Worm (Caenorhabditis elegans) whole organism, young adult: ENCODE measurements around the gene dhc-4.

Source experiments
- B0019.2 ChIP-seq: fragments of 200-800 bp; sonication (Bioruptor generic); conservative IDR thresholded peaks from 2 replicates; pipeline ENCODE4 v1.3.6; 2022; ENCODE audit warnings: missing genetic modification reagents, missing genetic modification characterization, missing compliant biosample characterization
- B0336.3 ChIP-seq: fragments of 200-800 bp; sonication (Bioruptor generic); IDR thresholded peaks from 2 replicates; pipeline ENCODE4 v1.3.6; 2022; ENCODE audit warnings: missing genetic modification characterization, missing compliant biosample characterization
- C17E4.6 ChIP-seq: fragments of 200-800 bp; sonication (Bioruptor generic); IDR thresholded peaks from 2 replicates; pipeline ENCODE4 v1.3.6; 2022; ENCODE audit warnings: missing genetic modification reagents, missing genetic modification characterization, missing compliant biosample characterization
- D2030.7 ChIP-seq: fragments of 200-800 bp; sonication (Bioruptor generic); IDR thresholded peaks from 2 replicates; pipeline ENCODE4 v1.3.6; 2022; ENCODE audit warnings: missing genetic modification reagents, missing genetic modification characterization, missing compliant biosample characterization
- F23B12.7 ChIP-seq: sonication (generic microtip); optimal IDR thresholded peaks from 2 replicates; lab custom pipeline; 2017; ENCODE audit warnings: missing genetic modification characterization, mild to moderate bottlenecking, missing compliant biosample characterization, antibody characterized with exemption, moderate library complexity; ENCODE audit not compliant: insufficient read depth
- F33H1.4 ChIP-seq: fragments of 200-800 bp; sonication (Bioruptor generic); IDR thresholded peaks from 2 replicates; pipeline ENCODE4 v1.3.6; 2022; ENCODE audit warnings: missing genetic modification reagents, missing genetic modification characterization, missing compliant biosample characterization
- F49E8.2 ChIP-seq: sonication (generic microtip); optimal IDR thresholded peaks from 3 replicates; lab custom pipeline; 2017; ENCODE audit warnings: missing genetic modification characterization, mild to moderate bottlenecking, missing compliant biosample characterization, antibody characterized with exemption, moderate library complexity; ENCODE audit not compliant: insufficient read depth
- F57A8.1 ChIP-seq: fragments of 200-800 bp; sonication (Bioruptor generic); optimal IDR thresholded peaks from 2 replicates; lab custom pipeline; 2018; ENCODE audit warnings: mild to moderate bottlenecking, missing genetic modification characterization, moderate library complexity, missing compliant biosample characterization
- Y79H2A.3 ChIP-seq: fragments of 200-800 bp; sonication (Bioruptor generic); conservative IDR thresholded peaks from 2 replicates; pipeline ENCODE4 v1.3.6; 2022; ENCODE audit warnings: missing genetic modification reagents, missing genetic modification characterization, missing compliant biosample characterization
- Y95B8A.8 ChIP-seq: fragments of 200-800 bp; sonication (Bioruptor generic); IDR thresholded peaks from 2 replicates; pipeline ENCODE4 v1.3.6; 2022; ENCODE audit warnings: missing genetic modification reagents, missing genetic modification characterization, missing compliant biosample characterization
- athp-1 ChIP-seq: sonication (generic microtip); optimal IDR thresholded peaks from 2 replicates; lab custom pipeline; 2017; ENCODE audit warnings: mild to moderate bottlenecking, missing genetic modification characterization, missing compliant biosample characterization
- attf-6 ChIP-seq: fragments of 200-800 bp; sonication (Bioruptor generic); IDR thresholded peaks from 2 replicates; pipeline ENCODE4 v1.3.6; 2022; ENCODE audit warnings: missing genetic modification reagents, missing genetic modification characterization, missing compliant biosample characterization
- cebp-1 ChIP-seq, 2 experiments: fragments of 200-800 bp in 1 of 2; sonication (Bioruptor generic) in 1 of 2; sonication (generic microtip) in 1 of 2; IDR thresholded peaks in 1 of 2; optimal IDR thresholded peaks in 1 of 2; 2 replicates each; pipeline versions ENCODE4 v1.3.6 to Lab custom; 2017 to 2022; ENCODE audit warnings: missing compliant biosample characterization in 2 of 2, missing genetic modification characterization in 2 of 2, mild to moderate bottlenecking in 1 of 2, missing genetic modification reagents in 1 of 2, moderate library complexity in 1 of 2
- ceh-100 ChIP-seq: fragments of 200-800 bp; sonication (Bioruptor generic); IDR thresholded peaks from 2 replicates; pipeline ENCODE4 v1.3.6; 2022; ENCODE audit warnings: missing genetic modification reagents, missing genetic modification characterization, missing compliant biosample characterization
- ceh-91 ChIP-seq: fragments of 200-800 bp; sonication (Bioruptor generic); IDR thresholded peaks from 2 replicates; pipeline ENCODE4 v1.3.6; 2022; ENCODE audit warnings: missing genetic modification reagents, missing genetic modification characterization, missing compliant biosample characterization
- dpff-1 ChIP-seq: sonication (generic microtip); optimal IDR thresholded peaks from 2 replicates; lab custom pipeline; 2017; ENCODE audit warnings: mild to moderate bottlenecking, missing genetic modification characterization, missing compliant biosample characterization
- efl-1 ChIP-seq: fragments of 150-350 bp; optimal IDR thresholded peaks from 2 replicates; lab custom pipeline; 2014; ENCODE audit warnings: missing biosample characterization, missing genetic modification reagents, missing genetic modification characterization
- ets-4 ChIP-seq: fragments of 200-800 bp; sonication (Bioruptor generic); optimal IDR thresholded peaks from 2 replicates; lab custom pipeline; 2018; ENCODE audit warnings: mild to moderate bottlenecking, missing genetic modification characterization, missing compliant biosample characterization
- hlh-26 ChIP-seq: fragments of 200-800 bp; sonication (Bioruptor generic); conservative IDR thresholded peaks from 2 replicates; pipeline ENCODE4 v1.3.6; 2022; ENCODE audit warnings: missing genetic modification reagents, missing genetic modification characterization, missing compliant biosample characterization
- hmg-1.2 ChIP-seq: fragments of 200-800 bp; sonication (Bioruptor generic); IDR thresholded peaks from 2 replicates; pipeline ENCODE4 v1.3.6; 2022; ENCODE audit warnings: missing genetic modification reagents, missing genetic modification characterization, missing compliant biosample characterization
- hsf-1 ChIP-seq: fragments of 200-800 bp; sonication (Bioruptor generic); IDR thresholded peaks from 2 replicates; pipeline ENCODE4 v1.3.6; 2022; ENCODE audit warnings: missing genetic modification reagents, missing genetic modification characterization, missing compliant biosample characterization
- lag-1 ChIP-seq: fragments of 200-800 bp; sonication (Bioruptor generic); IDR thresholded peaks from 2 replicates; pipeline ENCODE4 v1.3.6; 2022; ENCODE audit warnings: missing genetic modification reagents, missing genetic modification characterization, missing compliant biosample characterization
- lin-35 ChIP-seq, 3 experiments: fragments of 150-350 bp in 2 of 3; sonication (generic microtip) in 1 of 3; optimal IDR thresholded peaks; 2 replicates each; lab custom pipeline; 2014 to 2018; ENCODE audit warnings: missing biosample characterization in 3 of 3, missing genetic modification characterization in 3 of 3, missing genetic modification reagents in 3 of 3
- lin-54 ChIP-seq: fragments of 200-800 bp; sonication (Bioruptor generic); optimal IDR thresholded peaks from 2 replicates; lab custom pipeline; 2018; ENCODE audit warnings: mild to moderate bottlenecking, missing genetic modification characterization, missing compliant biosample characterization
- lir-1 ChIP-seq: fragments of 200-800 bp; sonication (Bioruptor generic); conservative IDR thresholded peaks from 2 replicates; pipeline ENCODE4 v1.3.6; 2022; ENCODE audit warnings: missing genetic modification reagents, missing genetic modification characterization, missing compliant biosample characterization
- lsl-1 ChIP-seq: fragments of 200-800 bp; sonication (Bioruptor generic); optimal IDR thresholded peaks from 2 replicates; lab custom pipeline; 2018; ENCODE audit warnings: mild to moderate bottlenecking, missing genetic modification characterization, moderate library complexity, missing compliant biosample characterization
- madf-6 ChIP-seq: fragments of 200-800 bp; sonication (Bioruptor generic); IDR thresholded peaks from 2 replicates; pipeline ENCODE4 v1.3.6; 2022; ENCODE audit warnings: missing genetic modification reagents, missing genetic modification characterization, missing compliant biosample characterization
- madf-8 ChIP-seq: fragments of 200-800 bp; sonication (Bioruptor generic); conservative IDR thresholded peaks from 2 replicates; pipeline ENCODE4 v1.3.6; 2022; ENCODE audit warnings: missing genetic modification reagents, missing genetic modification characterization, missing compliant biosample characterization
- mcd-1 ChIP-seq: fragments of 200-800 bp; sonication (Bioruptor generic); IDR thresholded peaks from 2 replicates; pipeline ENCODE4 v1.3.6; 2022; ENCODE audit warnings: missing genetic modification reagents, missing genetic modification characterization, missing compliant biosample characterization
- nfyb-1 ChIP-seq: fragments of 200-800 bp; sonication (Bioruptor generic); IDR thresholded peaks from 2 replicates; pipeline ENCODE4 v1.3.6; 2022; ENCODE audit warnings: missing genetic modification reagents, missing genetic modification characterization, missing compliant biosample characterization
- nhr-120 ChIP-seq: fragments of 200-800 bp; sonication (Bioruptor generic); IDR thresholded peaks from 2 replicates; pipeline ENCODE4 v1.3.6; 2022; ENCODE audit warnings: missing genetic modification characterization, missing compliant biosample characterization
- nhr-27 ChIP-seq: fragments of 200-800 bp; sonication (Bioruptor generic); optimal IDR thresholded peaks from 2 replicates; lab custom pipeline; 2018; ENCODE audit warnings: mild to moderate bottlenecking, missing genetic modification characterization, moderate library complexity, missing compliant biosample characterization
- pbrm-1 ChIP-seq: fragments of 200-800 bp; sonication (Bioruptor generic); IDR thresholded peaks from 2 replicates; pipeline ENCODE4 v1.3.6; 2022; ENCODE audit warnings: missing genetic modification reagents, missing genetic modification characterization, missing compliant biosample characterization
- pha-4 ChIP-seq: fragments of 150-350 bp; sonication (generic microtip); optimal IDR thresholded peaks from 2 replicates; lab custom pipeline; 2014; ENCODE audit warnings: missing biosample characterization, missing genetic modification reagents, missing genetic modification characterization
- rcor-1 ChIP-seq: fragments of 200-800 bp; sonication (Bioruptor generic); IDR thresholded peaks from 2 replicates; pipeline ENCODE4 v1.3.6; 2022; ENCODE audit warnings: missing genetic modification reagents, missing genetic modification characterization, missing compliant biosample characterization
- snpc-1.1 ChIP-seq: sonication (generic microtip); optimal IDR thresholded peaks from 2 replicates; lab custom pipeline; 2017; ENCODE audit warnings: missing genetic modification characterization, mild to moderate bottlenecking, missing compliant biosample characterization, antibody characterized with exemption, moderate library complexity, missing genotype, missing genetic modification reagents; ENCODE audit not compliant: insufficient read depth
- snpc-1.3 ChIP-seq: sonication (generic microtip); optimal IDR thresholded peaks from 2 replicates; lab custom pipeline; 2017; ENCODE audit warnings: missing genetic modification characterization, mild to moderate bottlenecking, missing compliant biosample characterization, antibody characterized with exemption, moderate library complexity, missing genotype, missing genetic modification reagents; ENCODE audit not compliant: insufficient read depth
- snpc-3.4 ChIP-seq: sonication (generic microtip); optimal IDR thresholded peaks from 2 replicates; lab custom pipeline; 2017; ENCODE audit warnings: missing genetic modification characterization, mild to moderate bottlenecking, missing compliant biosample characterization, antibody characterized with exemption, moderate library complexity, missing genotype, missing genetic modification reagents
- snpc-4 ChIP-seq, 5 experiments: fragments of 150-350 bp in 1 of 5; sonication (generic microtip) in 4 of 5; optimal IDR thresholded peaks; 2 replicates each; lab custom pipeline; 2014 to 2018; ENCODE audit warnings: missing genetic modification characterization in 5 of 5, missing biosample characterization in 3 of 5, antibody characterized with exemption in 2 of 5, mild to moderate bottlenecking in 2 of 5, missing compliant biosample characterization in 2 of 5, missing genotype in 2 of 5, moderate library complexity in 2 of 5, missing genetic modification reagents in 1 of 5
- tbp1 ChIP-seq: fragments of 200-800 bp; sonication (Bioruptor generic); optimal IDR thresholded peaks from 2 replicates; lab custom pipeline; 2018; ENCODE audit warnings: mild to moderate bottlenecking, missing genetic modification characterization, missing compliant biosample characterization
- xnd-1 ChIP-seq: sonication (generic microtip); optimal IDR thresholded peaks from 2 replicates; lab custom pipeline; 2016; ENCODE audit warnings: missing genotype, missing genetic modification reagents, missing genetic modification characterization, missing compliant biosample characterization
- ztf-18 ChIP-seq: sonication (generic microtip); optimal IDR thresholded peaks from 2 replicates; lab custom pipeline; 2016; ENCODE audit warnings: missing genotype, mild to moderate bottlenecking, missing genetic modification characterization, missing compliant biosample characterization
- ztf-22 ChIP-seq: fragments of 200-800 bp; sonication (Bioruptor generic); optimal IDR thresholded peaks from 2 replicates; lab custom pipeline; 2018; ENCODE audit warnings: mild to moderate bottlenecking, missing genetic modification characterization, moderate library complexity, missing compliant biosample characterization
- ztf-28 ChIP-seq: fragments of 200-800 bp; sonication (Bioruptor generic); IDR thresholded peaks from 2 replicates; pipeline ENCODE4 v1.3.6; 2022; ENCODE audit warnings: missing genetic modification reagents, missing genetic modification characterization, missing compliant biosample characterization

dhc-4 gene

DNA sequence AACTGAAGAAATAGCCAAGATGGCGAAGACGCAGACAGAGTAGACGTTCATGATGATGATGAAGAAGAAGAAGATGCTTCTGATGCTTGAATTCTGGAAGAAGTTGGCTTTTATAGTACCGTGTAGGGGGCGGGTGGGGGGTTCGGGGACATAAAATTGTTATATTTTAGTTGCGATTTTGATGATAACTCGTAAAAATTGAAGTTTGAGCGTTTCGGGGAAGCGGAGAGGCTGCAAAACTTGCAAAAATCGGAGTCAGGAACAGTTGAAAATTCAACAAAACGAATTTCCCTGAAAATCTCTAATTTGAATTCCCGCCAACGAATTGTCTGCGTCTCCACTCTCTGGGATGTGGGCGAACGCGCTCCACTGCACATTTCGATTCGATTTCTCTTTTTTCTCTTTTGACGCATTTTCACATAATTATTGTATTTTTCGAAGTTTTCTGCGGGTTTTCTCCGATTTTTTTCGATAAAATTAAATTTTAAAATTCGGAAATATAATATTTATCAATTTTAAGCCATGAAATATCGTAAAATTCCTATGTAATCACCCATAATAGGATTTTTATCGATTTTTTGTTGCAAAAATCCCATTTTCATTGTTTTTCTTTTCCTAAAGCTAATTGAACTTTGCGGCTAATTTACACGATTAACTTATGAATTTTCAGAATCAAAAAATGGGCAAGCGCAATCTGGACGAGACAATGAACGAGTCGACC, 38.0 kb downstream of the dhc-4 start, which contains the start of the genes fipr-17 and Y48A6B.3:
TSS of gene fipr-17 (minus strand) at position 51 of the 721 bp plus-strand sequence.
TSS of gene Y48A6B.3 (plus strand) at position 671 of the 721 bp plus-strand sequence.
- peak; percentile 62 for TF ChIP-seq pha-4 (tag; lab: Kevin White, UChicago)
- TF ChIP-seq madf-8 (GFP tag; lab: Robert Waterston, UW), result peak; percentile 60
- TF ChIP-seq B0019.2 (GFP tag; lab: Robert Waterston, UW), result peak; percentile 78
- TF ChIP-seq pbrm-1 (GFP tag; lab: Robert Waterston, UW), result peak; percentile 46; the same call in 1 of the 2 replicates
- 0 out of 2 replicates have a peak, but pooled peaks have one; percentile 16 for TF ChIP-seq attf-6 (GFP tag; lab: Robert Waterston, UW)
- TF ChIP-seq rcor-1 (GFP tag; lab: Robert Waterston, UW), result peak; percentile 56
- peak; percentile 93 for TF ChIP-seq F23B12.7
- peak; percentile 80 for TF ChIP-seq lsl-1 (GFP tag; lab: Kevin White, UChicago)
- TF ChIP-seq ztf-22 (GFP tag; lab: Kevin White, UChicago), result no peak
- peak; percentile 37 to 96 (median 70) for TF ChIP-seq lin-35 (GFP tag; optimal IDR thresholded peaks at IDR 0.05; lab: Kevin White, UChicago)
- no peak for TF ChIP-seq C17E4.6 (GFP tag; lab: Robert Waterston, UW)
- peak; percentile 65; the same call in 1 of the 2 replicates for TF ChIP-seq hsf-1 (GFP tag; lab: Robert Waterston, UW)
- peak; percentile 98 for TF ChIP-seq lin-54 (GFP tag; lab: Kevin White, UChicago)
- TF ChIP-seq Y79H2A.3 (GFP tag; lab: Robert Waterston, UW), result no peak
- TF ChIP-seq lir-1 (GFP tag; lab: Robert Waterston, UW), result 0 out of 2 replicates have a peak, but pooled peaks have one; percentile 13
- TF ChIP-seq nhr-120 (GFP tag; lab: Robert Waterston, UW), result no peak
- 0 out of 2 replicates have a peak, but pooled peaks have one; percentile 42 for TF ChIP-seq nfyb-1 (GFP tag; lab: Robert Waterston, UW)
- TF ChIP-seq cebp-1 (GFP tag; IDR thresholded peaks at IDR 0.05; lab: Robert Waterston, UW), result no peak
- peak; percentile 62 for TF ChIP-seq cebp-1 (tag; optimal IDR thresholded peaks at IDR 0.05; lab: Kevin White, UChicago)
- peak; percentile 23 for TF ChIP-seq snpc-1.3 (tag; lab: Kevin White, UChicago)
- TF ChIP-seq nhr-27 (tag; lab: Kevin White, UChicago), result no peak
- no peak for TF ChIP-seq F57A8.1 (GFP tag; lab: Kevin White, UChicago)
- peak; percentile 21 for TF ChIP-seq athp-1
- TF ChIP-seq mcd-1 (GFP tag; lab: Robert Waterston, UW), result peak; percentile 97
- peak; percentile 42; the same call in 1 of the 2 replicates for TF ChIP-seq ceh-91 (GFP tag; lab: Robert Waterston, UW)
- TF ChIP-seq hmg-1.2, result peak; percentile 67
- peak; percentile 69 for TF ChIP-seq snpc-3.4
- TF ChIP-seq dpff-1 (tag; lab: Kevin White, UChicago), result no peak
- TF ChIP-seq Y95B8A.8 (GFP tag; lab: Robert Waterston, UW), result no peak
- TF ChIP-seq ztf-28 (GFP tag; lab: Robert Waterston, UW), result 0 out of 2 replicates have a peak, but pooled peaks have one; percentile 43
- peak; percentile 87 for TF ChIP-seq D2030.7 (GFP tag; lab: Robert Waterston, UW)
- peak; percentile 65 for TF ChIP-seq tbp1 (GFP tag; lab: Kevin White, UChicago)
- TF ChIP-seq F49E8.2 (tag; lab: Kevin White, UChicago), result peak; percentile 69
- TF ChIP-seq ets-4 (GFP tag; lab: Kevin White, UChicago), result no peak
- TF ChIP-seq snpc-1.1 (tag; lab: Kevin White, UChicago), result peak; percentile 58
- peak; percentile 82 for TF ChIP-seq ceh-100 (GFP tag; lab: Robert Waterston, UW)
- TF ChIP-seq snpc-4 (GFP tag; optimal IDR thresholded peaks at IDR 0.05; lab: Kevin White, UChicago), result peak; percentile 42
- peak; percentile 46 to 70 (median 62) for TF ChIP-seq snpc-4 (tag; optimal IDR thresholded peaks at IDR 0.05; lab: Kevin White, UChicago)
- TF ChIP-seq madf-6, result peak; percentile 83
- peak; percentile 35 for TF ChIP-seq xnd-1 (tag; lab: Kevin White, UChicago)
- TF ChIP-seq F33H1.4, result peak; percentile 76
- TF ChIP-seq lag-1 (GFP tag; lab: Robert Waterston, UW), result no peak
- TF ChIP-seq hlh-26, result no peak
- 0 out of 2 replicates have a peak, but pooled peaks have one; percentile 24 for TF ChIP-seq B0336.3
- peak; percentile 31 for TF ChIP-seq ztf-18 (tag; lab: Kevin White, UChicago)
- TF ChIP-seq efl-1 (GFP tag; lab: Kevin White, UChicago), result peak; percentile 96
